Worm (Caenorhabditis elegans): ENCODE measurements around the gene ZK418.10.

- TF ChIP-seq unc-130 (GFP tag; optimal IDR thresholded peaks at IDR 0.05) = no peak
- no peak for TF ChIP-seq akir-1 (GFP tag; optimal IDR thresholded peaks at IDR 0.05)
- TF ChIP-seq ama-1 (optimal IDR thresholded peaks at IDR 0.05) = no peak
- TF ChIP-seq ama-1 (GFP tag; optimal IDR thresholded peaks at IDR 0.05) = no peak
- TF ChIP-seq unc-62 (GFP tag; optimal IDR thresholded peaks at IDR 0.05) = no peak
- TF ChIP-seq nhr-120 (GFP tag; IDR thresholded peaks at IDR 0.05) = no peak
- no peak for TF ChIP-seq fkh-3 (tag; optimal IDR thresholded peaks at IDR 0.05)
- no peak for TF ChIP-seq ztf-22 (GFP tag; optimal IDR thresholded peaks at IDR 0.05)
- TF ChIP-seq ztf-6 (GFP tag; IDR thresholded peaks at IDR 0.05) = no peak
- no peak for TF ChIP-seq nfya-2 (GFP tag; IDR thresholded peaks at IDR 0.05)
- TF ChIP-seq dpl-1 (GFP tag; optimal IDR thresholded peaks at IDR 0.05) = no peak
- TF ChIP-seq him-1 (tag; optimal IDR thresholded peaks at IDR 0.05) = no peak
- TF ChIP-seq lsy-27 (tag; optimal IDR thresholded peaks at IDR 0.05; ENCODE audit: borderline replicate concordance, insufficient read depth) = no peak
- TF ChIP-seq hsf-1 (GFP tag; IDR thresholded peaks at IDR 0.05) = no peak
- TF ChIP-seq nhr-80 (tag; optimal IDR thresholded peaks at IDR 0.05) = no peak
These were observed 550 bp upstream of the ZK418.10 start, which contains the start of gene ZK418.2 for ce11 chrIII:7091042-7091441.
